Worm (Caenorhabditis elegans) whole organism, L1 larva: ENCODE data around the gene sel-2.
A peak's percentile ranks its signal among the peaks of the same experiment; 100 is the strongest.

Experiments
- C04F5.9 ChIP-seq: sonication (generic microtip); optimal IDR thresholded peaks from 2 replicates; lab custom pipeline; 2016; ENCODE audit warnings: missing genetic modification characterization, missing compliant biosample characterization
- F16B12.6 ChIP-seq: fragments of 150-350 bp; optimal IDR thresholded peaks from 2 replicates; lab custom pipeline; 2014; ENCODE audit warnings: missing biosample characterization, missing genetic modification characterization
- alr-1 ChIP-seq: fragments of 200-800 bp; sonication (Bioruptor generic); optimal IDR thresholded peaks from 2 replicates; lab custom pipeline; 2018; ENCODE audit warnings: borderline replicate concordance, mild to moderate bottlenecking, missing genetic modification characterization, missing compliant biosample characterization
- aly-2 ChIP-seq: fragments of 150-350 bp; optimal IDR thresholded peaks from 2 replicates; lab custom pipeline; 2014; ENCODE audit warnings: missing biosample characterization, missing genetic modification characterization
- blmp-1 ChIP-seq: fragments of 150-350 bp; optimal IDR thresholded peaks from 2 replicates; lab custom pipeline; 2014; ENCODE audit warnings: missing biosample characterization, missing genetic modification characterization
- ceh-88 ChIP-seq: fragments of 200-800 bp; sonication (Bioruptor generic); IDR thresholded peaks from 2 replicates; pipeline ENCODE4 v1.3.6; 2022; ENCODE audit warnings: missing genetic modification characterization, missing compliant biosample characterization
- ces-1 ChIP-seq: fragments of 150-350 bp; optimal IDR thresholded peaks from 2 replicates; lab custom pipeline; 2014; ENCODE audit warnings: missing biosample characterization, missing genetic modification reagents, missing genetic modification characterization
- dpl-1 ChIP-seq, 3 experiments: fragments of 150-350 bp in 2 of 3; sonication (generic microtip) in 1 of 3; optimal IDR thresholded peaks; 2 replicates each; lab custom pipeline; 2014 to 2017; ENCODE audit warnings: missing biosample characterization in 3 of 3, missing genetic modification characterization in 3 of 3, missing genetic modification reagents in 3 of 3
- dsc-1 ChIP-seq: sonication (generic microtip); optimal IDR thresholded peaks from 2 replicates; lab custom pipeline; 2016; ENCODE audit warnings: mild to moderate bottlenecking, missing genetic modification characterization, missing compliant biosample characterization
- efl-1 ChIP-seq, 4 experiments: fragments of 150-350 bp; optimal IDR thresholded peaks in 3 of 4; peaks in 1 of 4; 1 replicate in 1 of 4; 2 replicates in 3 of 4; lab custom pipeline; 2014; ENCODE audit warnings: missing biosample characterization in 2 of 4, missing genetic modification characterization in 2 of 4, missing genetic modification reagents in 2 of 4
- efl-3 ChIP-seq: fragments of 200-800 bp; sonication (Bioruptor generic); optimal IDR thresholded peaks from 2 replicates; lab custom pipeline; 2018; ENCODE audit warnings: mild to moderate bottlenecking, missing genetic modification characterization, missing compliant biosample characterization
- elt-3 ChIP-seq, 6 experiments: fragments of 150-350 bp in 1 of 6; sonication (generic microtip); optimal IDR thresholded peaks; 2 replicates each; lab custom pipeline; 2017 to 2018; ENCODE audit warnings: missing biosample characterization in 6 of 6, missing genetic modification characterization in 6 of 6, inconsistent platforms in 1 of 6
- ets-5 ChIP-seq: fragments of 200-800 bp; sonication (Bioruptor generic); IDR thresholded peaks from 2 replicates; pipeline ENCODE4 v1.3.6; 2022; ENCODE audit warnings: missing genetic modification characterization, missing compliant biosample characterization
- fkh-10 ChIP-seq: sonication (generic microtip); optimal IDR thresholded peaks from 2 replicates; lab custom pipeline; 2017; ENCODE audit warnings: missing biosample characterization, missing genetic modification reagents, missing genetic modification characterization
- fkh-4 ChIP-seq: sonication (generic microtip); optimal IDR thresholded peaks from 2 replicates; lab custom pipeline; 2016; ENCODE audit warnings: missing compliant biosample characterization, missing genetic modification characterization, borderline replicate concordance
- fos-1 ChIP-seq: fragments of 150-350 bp; optimal IDR thresholded peaks from 2 replicates; lab custom pipeline; 2014; ENCODE audit warnings: missing biosample characterization, missing genetic modification characterization
- grh-1 ChIP-seq: fragments of 200-800 bp; sonication (Bioruptor generic); IDR thresholded peaks from 2 replicates; pipeline ENCODE4 v1.3.6; 2022; ENCODE audit warnings: missing genetic modification reagents, missing genetic modification characterization, missing compliant biosample characterization
- hlh-17 ChIP-seq: fragments of 200-800 bp; sonication (Bioruptor generic); optimal IDR thresholded peaks from 2 replicates; lab custom pipeline; 2018; ENCODE audit warnings: missing genetic modification characterization, mild to moderate bottlenecking, missing compliant biosample characterization, moderate library complexity, borderline replicate concordance
- hpl-2 ChIP-seq: fragments of 150-350 bp; optimal IDR thresholded peaks from 2 replicates; lab custom pipeline; 2014; ENCODE audit warnings: missing biosample characterization, missing genetic modification reagents, missing genetic modification characterization
- irx-1 ChIP-seq: sonication (generic microtip); optimal IDR thresholded peaks from 2 replicates; lab custom pipeline; 2016; ENCODE audit warnings: missing genetic modification characterization, missing compliant biosample characterization
- isw-1 ChIP-seq: fragments of 200-800 bp; sonication (Bioruptor generic); IDR thresholded peaks from 2 replicates; pipeline ENCODE4 v1.3.6; 2022; ENCODE audit warnings: missing genetic modification characterization, missing compliant biosample characterization
- lin-14 ChIP-seq: fragments of 200-800 bp; sonication (Bioruptor generic); optimal IDR thresholded peaks from 2 replicates; lab custom pipeline; 2018; ENCODE audit warnings: mild to moderate bottlenecking, missing genetic modification characterization, moderate library complexity, missing compliant biosample characterization
- lin-15B ChIP-seq: fragments of 150-350 bp; sonication (generic microtip); optimal IDR thresholded peaks from 3 replicates; lab custom pipeline; 2014; ENCODE audit warnings: missing biosample characterization, missing genetic modification characterization
- lin-35 ChIP-seq, 2 experiments: fragments of 150-350 bp; optimal IDR thresholded peaks; 2 replicates each; lab custom pipeline; 2014; ENCODE audit warnings: missing biosample characterization in 2 of 2, missing genetic modification characterization in 2 of 2, missing genetic modification reagents in 2 of 2
- lin-39 ChIP-seq: fragments of 150-350 bp; optimal IDR thresholded peaks from 2 replicates; lab custom pipeline; 2014; ENCODE audit warnings: missing biosample characterization, missing genetic modification reagents, missing genetic modification characterization
- mab-9 ChIP-seq: fragments of 200-800 bp; sonication (Bioruptor generic); IDR thresholded peaks from 2 replicates; pipeline ENCODE4 v1.3.6; 2022; ENCODE audit warnings: missing genetic modification reagents, missing genetic modification characterization, missing compliant biosample characterization
- mdl-1 ChIP-seq, 2 experiments: fragments of 150-350 bp; optimal IDR thresholded peaks; 2 replicates each; lab custom pipeline; 2014 to 2017; ENCODE audit warnings: missing biosample characterization in 2 of 2, missing genetic modification characterization in 2 of 2, inconsistent platforms in 1 of 2
- mep-1 ChIP-seq: fragments of 150-350 bp; optimal IDR thresholded peaks from 2 replicates; lab custom pipeline; 2014; ENCODE audit warnings: missing biosample characterization, missing genetic modification characterization
- nhr-11 ChIP-seq: fragments of 150-350 bp; optimal IDR thresholded peaks from 2 replicates; lab custom pipeline; 2014; ENCODE audit warnings: missing biosample characterization, missing genetic modification characterization
- nhr-12 ChIP-seq: sonication (generic microtip); optimal IDR thresholded peaks from 2 replicates; lab custom pipeline; 2017; ENCODE audit warnings: missing biosample characterization, missing genetic modification characterization
- nhr-19 ChIP-seq: fragments of 200-800 bp; sonication (Bioruptor generic); conservative IDR thresholded peaks from 2 replicates; pipeline ENCODE4 v1.3.6; 2022; ENCODE audit warnings: missing genetic modification characterization, missing compliant biosample characterization
- nhr-28 ChIP-seq: fragments of 150-350 bp; optimal IDR thresholded peaks from 2 replicates; lab custom pipeline; 2014; ENCODE audit warnings: missing biosample characterization, missing genetic modification characterization
- nhr-47 ChIP-seq: sonication (generic microtip); optimal IDR thresholded peaks from 2 replicates; lab custom pipeline; 2016; ENCODE audit warnings: mild to moderate bottlenecking, missing genetic modification characterization, moderate library complexity, missing compliant biosample characterization
- nhr-85 ChIP-seq: sonication (generic microtip); peaks from one replicate; lab custom pipeline; 2016; ENCODE audit warnings: missing genetic modification characterization, inconsistent platforms, missing compliant biosample characterization
- nhr-90 ChIP-seq: sonication (generic microtip); optimal IDR thresholded peaks from 2 replicates; lab custom pipeline; 2016; ENCODE audit warnings: mild to moderate bottlenecking, missing genetic modification characterization, missing compliant biosample characterization; ENCODE audit not compliant: poor library complexity
- pag-3 ChIP-seq: sonication (generic microtip); optimal IDR thresholded peaks from 2 replicates; lab custom pipeline; 2017; ENCODE audit warnings: missing genetic modification characterization, mild to moderate bottlenecking, missing compliant biosample characterization, antibody characterized with exemption, borderline replicate concordance; ENCODE audit not compliant: insufficient read depth
- rnt-1 ChIP-seq: sonication (generic microtip); optimal IDR thresholded peaks from 2 replicates; lab custom pipeline; 2016; ENCODE audit warnings: mild to moderate bottlenecking, missing genetic modification characterization, moderate library complexity, missing compliant biosample characterization
- snu-23 ChIP-seq: sonication (generic microtip); optimal IDR thresholded peaks from 2 replicates; lab custom pipeline; 2016; ENCODE audit warnings: missing genetic modification characterization, missing compliant biosample characterization
- sptf-1 ChIP-seq: fragments of 150-350 bp; optimal IDR thresholded peaks from 2 replicates; lab custom pipeline; 2014; ENCODE audit warnings: missing biosample characterization, missing genetic modification characterization
- sup-37 ChIP-seq: fragments of 200-800 bp; sonication (Bioruptor generic); optimal IDR thresholded peaks from 2 replicates; lab custom pipeline; 2018; ENCODE audit warnings: mild to moderate bottlenecking, missing genetic modification characterization, missing compliant biosample characterization
- swsn-7 ChIP-seq: sonication (generic microtip); optimal IDR thresholded peaks from 2 replicates; lab custom pipeline; 2016; ENCODE audit warnings: missing genetic modification characterization, missing compliant biosample characterization
- tbx-2 ChIP-seq: sonication (generic microtip); optimal IDR thresholded peaks from 2 replicates; lab custom pipeline; 2016; ENCODE audit warnings: missing genetic modification characterization, missing compliant biosample characterization
- tlp-1 ChIP-seq: fragments of 150-350 bp; optimal IDR thresholded peaks from 2 replicates; lab custom pipeline; 2014; ENCODE audit warnings: missing biosample characterization, missing genetic modification characterization
- unc-130 ChIP-seq: fragments of 150-350 bp; optimal IDR thresholded peaks from 2 replicates; lab custom pipeline; 2017; ENCODE audit warnings: missing biosample characterization, missing genetic modification characterization, inconsistent platforms
- unc-86 ChIP-seq: sonication (generic microtip); optimal IDR thresholded peaks from 2 replicates; lab custom pipeline; 2016; ENCODE audit warnings: missing genetic modification characterization, missing compliant biosample characterization
- unc-98 ChIP-seq: fragments of 200-800 bp; sonication (Bioruptor generic); IDR thresholded peaks from 2 replicates; pipeline ENCODE4 v1.3.6; 2022; ENCODE audit warnings: missing genetic modification characterization, missing compliant biosample characterization
- vab-15 ChIP-seq: sonication (generic microtip); optimal IDR thresholded peaks from 2 replicates; lab custom pipeline; 2017; ENCODE audit warnings: missing genotype, mild to moderate bottlenecking, missing genetic modification characterization, missing compliant biosample characterization
- zag-1 ChIP-seq: fragments of 150-350 bp; optimal IDR thresholded peaks from 2 replicates; lab custom pipeline; 2014; ENCODE audit warnings: missing biosample characterization, missing genetic modification characterization
- ztf-11 ChIP-seq, 2 experiments: sonication (generic microtip); optimal IDR thresholded peaks; 2 replicates each; lab custom pipeline; 2016 to 2017; ENCODE audit warnings: missing genetic modification characterization in 2 of 2, missing biosample characterization in 1 of 2, missing compliant biosample characterization in 1 of 2
- ztf-4 ChIP-seq: fragments of 150-350 bp; optimal IDR thresholded peaks from 2 replicates; lab custom pipeline; 2014; ENCODE audit warnings: missing biosample characterization, missing genetic modification characterization

sel-2 gene

DNA sequence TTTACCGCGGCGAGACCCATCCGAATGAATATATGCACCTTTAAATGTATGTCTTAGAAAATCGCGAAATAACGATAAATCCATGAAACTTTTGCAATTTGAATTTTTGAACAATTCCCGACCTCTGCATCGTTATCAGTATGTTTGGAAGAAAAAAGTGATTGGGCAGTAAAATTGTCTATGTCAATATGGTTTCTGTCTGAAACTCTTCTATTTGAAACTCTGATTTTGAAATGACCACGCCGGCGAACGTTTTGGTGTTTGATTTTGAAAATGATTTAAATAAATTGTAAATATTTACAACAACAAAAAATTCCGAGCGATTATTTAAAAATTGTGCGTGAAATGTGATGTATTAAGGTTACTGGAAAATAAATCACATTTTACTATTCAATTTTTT is 50.9 kb downstream of the sel-2 start:
- TF ChIP-seq unc-98 (GFP tag; lab: Robert Waterston, UW) (no peak), rnt-1 (tag; lab: Kevin White, UChicago) (no peak), efl-3 (no peak), vab-15 (tag; lab: Kevin White, UChicago) (no peak)

- TF ChIP-seq hlh-17 (GFP tag; lab: Kevin White, UChicago) (no peak), aly-2 (peak; percentile 22), ets-5 (GFP tag; lab: Robert Waterston, UW) (no peak), alr-1 (tag; lab: Kevin White, UChicago) (no peak), irx-1 (tag; lab: Kevin White, UChicago) (peak; percentile 35), sptf-1 (tag; lab: Kevin White, UChicago) (no peak), fkh-4 (tag; lab: Kevin White, UChicago) (no peak), nhr-19 (GFP tag; lab: Robert Waterston, UW) (peak; percentile 54), nhr-90 (tag; lab: Kevin White, UChicago) (peak; percentile 71), dpl-1 (GFP tag; optimal IDR thresholded peaks at IDR 0.05; lab: Kevin White, UChicago) (peak in 2 of 3 experiments; percentile 34 to 47), unc-98 (GFP tag; lab: Robert Waterston, UW) (no peak), ces-1 (no peak), nhr-28 (no peak), nhr-11 (tag; lab: Kevin White, UChicago) (no peak), isw-1 (GFP tag; lab: Robert Waterston, UW) (peak; percentile 43), swsn-7 (tag; lab: Kevin White, UChicago) (peak; percentile 77), C04F5.9 (no peak), mab-9 (GFP tag; lab: Robert Waterston, UW) (no peak), nhr-47 (tag; lab: Kevin White, UChicago) (peak; percentile 76), lin-14 (GFP tag; lab: Kevin White, UChicago) (peak; percentile 98), zag-1 (no peak), nhr-85 (tag; lab: Kevin White, UChicago) (peak; percentile 84), mdl-1 (tag; optimal IDR thresholded peaks at IDR 0.05; lab: Kevin White, UChicago) (peak in 1 of 2 experiments; percentile 55), fos-1 (no peak), sup-37 (no peak), elt-3 (tag; optimal IDR thresholded peaks at IDR 0.05; lab: Kevin White, UChicago) (peak in 3 of 6 experiments; percentile 11 to 74 (median 22)), grh-1 (GFP tag; lab: Robert Waterston, UW) (peak; percentile 36; the same call in 1 of the 2 replicates), F16B12.6 (tag; lab: Kevin White, UChicago) (no peak), tlp-1 (tag; lab: Kevin White, UChicago) (no peak), lin-39 (tag; lab: Kevin White, UChicago) (no peak), tbx-2 (tag; lab: Kevin White, UChicago) (peak; percentile 74), mep-1 (peak; percentile 81), unc-130 (tag; lab: Kevin White, UChicago) (peak; percentile 24), snu-23 (peak; percentile 77), blmp-1 (tag; lab: Kevin White, UChicago) (peak; percentile 61), nhr-12 (tag; lab: Kevin White, UChicago) (no peak), ztf-4 (peak; percentile 75), dsc-1 (tag; lab: Kevin White, UChicago) (peak; percentile 54), unc-86 (tag; lab: Kevin White, UChicago) (peak; percentile 56), fkh-10 (GFP tag; lab: Kevin White, UChicago) (no peak), lin-15B (tag; lab: Kevin White, UChicago) (no peak), pag-3 (tag; lab: Kevin White, UChicago) (no peak), ztf-11 (tag; optimal IDR thresholded peaks at IDR 0.05; lab: Kevin White, UChicago) (peak in 1 of 2 experiments; percentile 20), ceh-88 (no peak), efl-1 (optimal IDR thresholded peaks at IDR 0.05; lab: Kevin White, UChicago) (peak; percentile 70 to 82), efl-1 (GFP tag; optimal IDR thresholded peaks at IDR 0.05 in 1 of 2; lab: Kevin White, UChicago) (peak; percentile 33 to 93), hpl-2 (GFP tag; lab: Kevin White, UChicago) (no peak), lin-35 (GFP tag; optimal IDR thresholded peaks at IDR 0.05; lab: Kevin White, UChicago) (peak; percentile 52 to 53)
Measured at ce11 chrIII:4560393-4560890, 51.7 kb downstream of the sel-2 start.
